Worm (Caenorhabditis elegans): Measurements from ENCODE around the gene C56A3.6.

The C56A3.6 gene

DNA sequence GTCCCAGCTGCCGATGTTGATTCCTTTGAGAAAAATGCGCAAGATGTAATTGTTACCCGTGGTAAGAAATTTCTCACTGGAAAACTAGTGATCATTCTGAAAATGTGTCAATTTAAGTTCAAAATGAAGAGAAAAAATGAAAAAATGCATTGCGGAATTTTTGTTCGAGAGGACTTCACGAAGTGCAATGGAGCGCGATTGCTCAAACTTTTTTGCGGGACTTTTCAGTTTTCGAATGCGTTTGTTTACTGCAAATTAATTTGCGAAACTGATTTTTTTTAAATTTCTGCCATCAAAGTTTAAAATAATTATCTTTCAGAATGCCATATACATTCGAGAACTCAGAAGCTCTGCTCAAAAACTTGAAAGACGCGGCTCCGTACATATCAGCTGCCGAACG, 12.3 kb upstream of the C56A3.6 start, which contains the start of the genes nuaf-1 and bir-2 (continued):
- TF ChIP-seq nhr-6 (tag; optimal IDR thresholded peaks at IDR 0.05) (peak; percentile 90), zip-11 (GFP tag; IDR thresholded peaks at IDR 0.05) (no peak), lin-39 (tag; optimal IDR thresholded peaks at IDR 0.05) (no peak), hlh-30 (tag; optimal IDR thresholded peaks at IDR 0.05; ENCODE audit: insufficient read depth) (peak; percentile 51), nhr-237 (tag; optimal IDR thresholded peaks at IDR 0.05) (no peak), F49E8.2 (tag; optimal IDR thresholded peaks at IDR 0.05; ENCODE audit: borderline replicate concordance) (no peak), nhr-42 (GFP tag; IDR thresholded peaks at IDR 0.05) (no peak), tag-97 (GFP tag; IDR thresholded peaks at IDR 0.05) (no peak), F10B5.3 (tag; optimal IDR thresholded peaks at IDR 0.05) (no peak), hif-1 (tag; optimal IDR thresholded peaks at IDR 0.05) (peak in 1 of 2 experiments; percentile 4), snpc-1.2 (GFP tag; IDR thresholded peaks at IDR 0.05) (0 out of 2 replicates have a peak, but pooled peaks have one; percentile 37), nhr-11 (tag; optimal IDR thresholded peaks at IDR 0.05) (no peak), ZK546.5 (tag; optimal IDR thresholded peaks at IDR 0.05) (no peak), dmd-8 (GFP tag; IDR thresholded peaks at IDR 0.05) (no peak), dmd-6 (GFP tag; IDR thresholded peaks at IDR 0.05) (no peak), lin-1 (GFP tag; IDR thresholded peaks at IDR 0.05) (no peak), jun-1 (tag; optimal IDR thresholded peaks at IDR 0.05) (no peak), lsy-2 (tag; optimal IDR thresholded peaks at IDR 0.05) (peak in 1 of 2 experiments; percentile 65), lin-15B (tag; optimal IDR thresholded peaks at IDR 0.05) (peak; percentile 29), spr-3 (GFP tag; optimal IDR thresholded peaks at IDR 0.05) (no peak), unc-62 (GFP tag; optimal IDR thresholded peaks at IDR 0.05 in 1 of 2) (no peak), unc-62 (tag; optimal IDR thresholded peaks at IDR 0.05) (no peak), daf-12 (tag; optimal IDR thresholded peaks at IDR 0.05) (no peak), ZK337.2 (GFP tag; IDR thresholded peaks at IDR 0.05) (no peak), ama-1 (optimal IDR thresholded peaks at IDR 0.05) (no peak), ceh-32 (tag; optimal IDR thresholded peaks at IDR 0.05; ENCODE audit: poor library complexity) (no peak), duxl-1 (tag; optimal IDR thresholded peaks at IDR 0.05; ENCODE audit: poor library complexity) (no peak), aly-2 (tag; optimal IDR thresholded peaks at IDR 0.05) (no peak), nhr-25 (tag; optimal IDR thresholded peaks at IDR 0.05; ENCODE audit: borderline replicate concordance, insufficient read depth) (no peak), dmd-9 (GFP tag; IDR thresholded peaks at IDR 0.05) (no peak), cey-2 (tag; optimal IDR thresholded peaks at IDR 0.05; ENCODE audit: borderline replicate concordance, insufficient read depth) (no peak), mdl-1 (tag; optimal IDR thresholded peaks at IDR 0.05) (no peak), nhr-111 (GFP tag; optimal IDR thresholded peaks at IDR 0.05) (no peak), T26A8.4 (GFP tag; IDR thresholded peaks at IDR 0.05) (no peak), aha-1 (tag) (peak; percentile 86), set-16 (GFP tag; IDR thresholded peaks at IDR 0.05) (no peak), mes-2 (tag; optimal IDR thresholded peaks at IDR 0.05; ENCODE audit: poor library complexity, severe bottlenecking) (peak; percentile 82)

DNA sequence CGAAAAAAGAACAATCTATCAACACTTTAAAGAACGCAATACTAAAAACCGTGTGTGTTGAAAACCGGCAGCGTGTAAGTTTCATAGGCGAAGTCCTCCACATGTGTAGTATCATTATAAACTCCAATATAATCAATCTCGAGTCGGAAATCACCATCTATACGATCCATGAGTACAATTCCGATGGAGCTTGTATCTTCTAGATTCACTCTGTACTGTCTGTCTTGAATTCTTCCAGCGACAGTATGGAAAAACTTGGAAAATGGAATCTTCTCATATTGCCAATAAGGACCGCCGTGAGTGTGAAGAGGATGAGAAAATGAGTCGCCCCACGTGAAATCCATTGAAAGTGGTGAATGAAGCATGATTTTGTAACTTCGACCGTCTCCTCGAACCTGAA, 10.8 kb upstream of the C56A3.6 start:
- TF ChIP-seq T26A8.4 (GFP tag; IDR thresholded peaks at IDR 0.05) (peak; percentile 74; the same call in 1 of the 2 replicates), hmg-1.1 (GFP tag; IDR thresholded peaks at IDR 0.05) (no peak), nhr-42 (GFP tag; IDR thresholded peaks at IDR 0.05) (peak; percentile 23; the same call in 1 of the 2 replicates), unc-130 (GFP tag; optimal IDR thresholded peaks at IDR 0.05) (no peak), D1046.2 (GFP tag; IDR thresholded peaks at IDR 0.05) (0 out of 2 replicates have a peak, but pooled peaks have one; percentile 9), nhr-48 (tag; optimal IDR thresholded peaks at IDR 0.05) (peak; percentile 31), php-3 (GFP tag; IDR thresholded peaks at IDR 0.05) (0 out of 2 replicates have a peak, but pooled peaks have one; percentile 32), sdz-12 (GFP tag; optimal IDR thresholded peaks at IDR 0.05) (no peak), spr-3 (GFP tag; optimal IDR thresholded peaks at IDR 0.05) (peak; percentile 7), ZK337.2 (GFP tag; IDR thresholded peaks at IDR 0.05) (no peak), fkh-10 (GFP tag; optimal IDR thresholded peaks at IDR 0.05) (no peak), tra-1 (GFP tag; IDR thresholded peaks at IDR 0.05) (peak; percentile 46; the same call in 1 of the 2 replicates), pha-4 (GFP tag; IDR thresholded peaks at IDR 0.05) (no peak), pha-4 (tag; optimal IDR thresholded peaks at IDR 0.05) (no peak), nhr-102 (tag; optimal IDR thresholded peaks at IDR 0.05) (peak; percentile 23), T20F7.1 (GFP tag; optimal IDR thresholded peaks at IDR 0.05) (peak; percentile 40), ceh-82 (tag; optimal IDR thresholded peaks at IDR 0.05) (no peak), lsy-2 (tag; optimal IDR thresholded peaks at IDR 0.05) (peak in 1 of 2 experiments; percentile 14), mdt-29 (GFP tag; IDR thresholded peaks at IDR 0.05) (peak; percentile 32; the same call in 1 of the 2 replicates)
